Worm (Caenorhabditis elegans): ENCODE measurements around the gene F44G4.6.

DNA sequence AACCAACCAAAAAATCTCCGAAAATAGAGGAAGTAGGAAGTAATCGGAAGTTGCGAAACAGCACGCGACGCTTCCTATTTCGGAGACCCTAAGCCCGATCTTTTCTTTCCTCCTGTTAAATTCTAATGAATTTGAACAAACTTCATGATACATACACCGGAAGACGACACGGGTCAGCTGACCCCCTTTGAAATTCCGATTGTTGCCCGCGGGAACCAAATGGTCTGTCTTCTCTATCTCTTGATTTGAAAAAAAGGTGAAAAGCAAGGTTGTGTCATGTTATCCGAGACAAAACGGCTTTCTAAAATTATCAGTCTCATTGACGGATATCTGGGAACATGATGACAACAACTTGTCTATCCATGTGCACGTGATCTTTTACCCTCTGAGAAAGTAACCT is 42.5 kb downstream of the F44G4.6 start:
- no peak for TF ChIP-seq flt-1 (GFP tag; IDR thresholded peaks at IDR 0.05)
- TF ChIP-seq med-1 (GFP tag; optimal IDR thresholded peaks at IDR 0.05; ENCODE audit: insufficient read depth) = no peak
- no peak for TF ChIP-seq T22C8.4 (GFP tag; IDR thresholded peaks at IDR 0.05)
- TF ChIP-seq cog-1 (tag; optimal IDR thresholded peaks at IDR 0.05) = no peak
- TF ChIP-seq ztf-29 (GFP tag; IDR thresholded peaks at IDR 0.05) = no peak
- TF ChIP-seq ztf-23 (GFP tag; IDR thresholded peaks at IDR 0.05) = no peak
